Worm (Caenorhabditis elegans) whole organism, mixed stage, embryonic: ENCODE data around the gene rpl-18.

ENCODE experiments used
- blmp-1 ChIP-seq: fragments of 150-350 bp; optimal IDR thresholded peaks from 2 replicates; lab custom pipeline; 2014; ENCODE audit warnings: missing biosample characterization, missing genetic modification characterization
- lin-13 ChIP-seq: fragments of 150-350 bp; optimal IDR thresholded peaks from 2 replicates; lab custom pipeline; 2014; ENCODE audit warnings: missing biosample characterization, missing genetic modification characterization
- lin-32 ChIP-seq: fragments of 200-800 bp; sonication (Bioruptor generic); optimal IDR thresholded peaks from 2 replicates; lab custom pipeline; 2018; ENCODE audit warnings: mild to moderate bottlenecking, missing genetic modification characterization, missing compliant biosample characterization
- lsy-2 ChIP-seq: fragments of 150-350 bp; optimal IDR thresholded peaks from 2 replicates; lab custom pipeline; 2014; ENCODE audit warnings: missing biosample characterization, missing genetic modification characterization
- mls-2 ChIP-seq: sonication (generic microtip); optimal IDR thresholded peaks from 2 replicates; lab custom pipeline; 2016; ENCODE audit warnings: mild to moderate bottlenecking, missing genetic modification characterization, moderate library complexity, missing compliant biosample characterization
- nhr-76 ChIP-seq: sonication (generic microtip); optimal IDR thresholded peaks from 2 replicates; lab custom pipeline; 2017; ENCODE audit warnings: missing biosample characterization, missing genetic modification characterization
- ztf-11 ChIP-seq: fragments of 150-350 bp; optimal IDR thresholded peaks from 2 replicates; lab custom pipeline; 2014; ENCODE audit warnings: missing biosample characterization, missing genetic modification characterization

- no peak for TF ChIP-seq nhr-76
- TF ChIP-seq mls-2 (tag; lab: Kevin White, UChicago), result no peak
- TF ChIP-seq lin-13 (tag; lab: Kevin White, UChicago), result no peak
- TF ChIP-seq blmp-1 (tag; lab: Kevin White, UChicago), result no peak
- no peak for TF ChIP-seq lin-32 (GFP tag; lab: Kevin White, UChicago)
- no peak for TF ChIP-seq lsy-2 (tag; lab: Kevin White, UChicago)
- no peak for TF ChIP-seq ztf-11 (tag; lab: Kevin White, UChicago)
These were observed 43.2 kb downstream of the rpl-18 start, which contains the start of gene Y45F10D.15 for ce11 chrIV:13820862-13821261.
